Worm (Caenorhabditis elegans): ENCODE results near the gene mrps-22.

ce11 chrII:10603560-10603959 lies 21.1 kb downstream of the mrps-22 start:
- TF ChIP-seq pha-4 (tag; optimal IDR thresholded peaks at IDR 0.05), result no peak
- TF ChIP-seq lin-13 (tag; optimal IDR thresholded peaks at IDR 0.05), result no peak
- no peak for TF ChIP-seq nhr-28 (tag; optimal IDR thresholded peaks at IDR 0.05)
- no peak for TF ChIP-seq nhr-237 (tag; optimal IDR thresholded peaks at IDR 0.05)
- TF ChIP-seq cnd-1 (tag; optimal IDR thresholded peaks at IDR 0.05), result no peak
- no peak for TF ChIP-seq elt-3 (tag; optimal IDR thresholded peaks at IDR 0.05)
- no peak for TF ChIP-seq ceh-43 (GFP tag; optimal IDR thresholded peaks at IDR 0.05)
- no peak for TF ChIP-seq blmp-1 (tag; optimal IDR thresholded peaks at IDR 0.05)
- no peak for TF ChIP-seq elt-1 (tag; optimal IDR thresholded peaks at IDR 0.05; ENCODE audit: borderline replicate concordance, insufficient read depth)
- no peak for TF ChIP-seq nhr-76 (tag; optimal IDR thresholded peaks at IDR 0.05)
